Worm (Caenorhabditis elegans) whole organism, young adult: ENCODE data around the gene H40L08.3.

ENCODE experiments used
- B0336.3 ChIP-seq: fragments of 200-800 bp; sonication (Bioruptor generic); IDR thresholded peaks from 2 replicates; pipeline ENCODE4 v1.3.6; 2022; ENCODE audit warnings: missing genetic modification characterization, missing compliant biosample characterization
- C06A6.2 ChIP-seq: fragments of 200-800 bp; sonication (Bioruptor generic); conservative IDR thresholded peaks from 2 replicates; pipeline ENCODE4 v1.3.6; 2022; ENCODE audit warnings: missing genetic modification characterization, missing compliant biosample characterization
- C17E4.6 ChIP-seq: fragments of 200-800 bp; sonication (Bioruptor generic); IDR thresholded peaks from 2 replicates; pipeline ENCODE4 v1.3.6; 2022; ENCODE audit warnings: missing genetic modification reagents, missing genetic modification characterization, missing compliant biosample characterization
- ZK185.1 ChIP-seq: sonication (generic microtip); optimal IDR thresholded peaks from 2 replicates; lab custom pipeline; 2016; ENCODE audit warnings: mild to moderate bottlenecking, missing genetic modification characterization, missing compliant biosample characterization; ENCODE audit not compliant: poor library complexity, severe bottlenecking
- attf-5 ChIP-seq: fragments of 200-800 bp; sonication (Bioruptor generic); optimal IDR thresholded peaks from 2 replicates; lab custom pipeline; 2018; ENCODE audit warnings: mild to moderate bottlenecking, missing genetic modification characterization, missing compliant biosample characterization
- ceh-40 ChIP-seq: fragments of 200-800 bp; sonication (Bioruptor generic); IDR thresholded peaks from 2 replicates; pipeline ENCODE4 v1.3.6; 2022; ENCODE audit warnings: missing genetic modification characterization, missing compliant biosample characterization
- ekl-4 ChIP-seq: fragments of 200-800 bp; sonication (Bioruptor generic); IDR thresholded peaks from 2 replicates; pipeline ENCODE4 v1.3.6; 2022; ENCODE audit warnings: missing genetic modification reagents, missing genetic modification characterization, missing compliant biosample characterization
- lir-1 ChIP-seq: fragments of 200-800 bp; sonication (Bioruptor generic); conservative IDR thresholded peaks from 2 replicates; pipeline ENCODE4 v1.3.6; 2022; ENCODE audit warnings: missing genetic modification reagents, missing genetic modification characterization, missing compliant biosample characterization
- nhr-120 ChIP-seq: fragments of 200-800 bp; sonication (Bioruptor generic); IDR thresholded peaks from 2 replicates; pipeline ENCODE4 v1.3.6; 2022; ENCODE audit warnings: missing genetic modification characterization, missing compliant biosample characterization
- pha-4 ChIP-seq: fragments of 150-350 bp; sonication (generic microtip); optimal IDR thresholded peaks from 2 replicates; lab custom pipeline; 2014; ENCODE audit warnings: missing biosample characterization, missing genetic modification reagents, missing genetic modification characterization
- snpc-4 ChIP-seq, 5 experiments: fragments of 150-350 bp in 1 of 5; sonication (generic microtip) in 4 of 5; optimal IDR thresholded peaks; 2 replicates each; lab custom pipeline; 2014 to 2018; ENCODE audit warnings: missing genetic modification characterization in 5 of 5, missing biosample characterization in 3 of 5, antibody characterized with exemption in 2 of 5, mild to moderate bottlenecking in 2 of 5, missing compliant biosample characterization in 2 of 5, missing genotype in 2 of 5, moderate library complexity in 2 of 5, missing genetic modification reagents in 1 of 5
- somi-1 ChIP-seq: fragments of 200-800 bp; sonication (Bioruptor generic); optimal IDR thresholded peaks from 2 replicates; lab custom pipeline; 2018; ENCODE audit warnings: mild to moderate bottlenecking, missing genetic modification characterization, missing compliant biosample characterization

DNA sequence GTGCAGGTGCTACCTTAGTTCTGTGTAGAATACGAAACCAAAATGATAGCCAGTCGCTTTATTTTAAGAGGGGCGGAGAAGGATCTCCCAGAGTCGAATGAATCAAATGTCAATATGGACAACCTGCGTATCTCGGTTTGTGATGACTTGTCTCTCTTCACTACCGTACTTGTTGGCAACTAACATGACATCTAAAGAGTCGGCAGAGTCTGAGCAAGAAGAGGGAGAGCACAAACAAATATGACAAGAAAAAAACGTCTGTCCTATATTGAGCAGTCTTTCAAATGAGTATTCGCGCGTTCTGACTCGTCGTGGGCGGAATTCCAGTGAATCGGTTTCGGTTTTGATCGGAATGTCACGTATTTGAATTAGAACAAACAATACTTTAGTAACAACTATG, 19.1 kb upstream of the H40L08.3 start, which contains the start of gene F09B12.7:
- TF ChIP-seq ceh-40 (GFP tag; lab: Robert Waterston, UW) (no peak), C17E4.6 (GFP tag; lab: Robert Waterston, UW) (no peak), ZK185.1 (no peak), C06A6.2 (no peak), pha-4 (tag; lab: Kevin White, UChicago) (no peak), snpc-4 (GFP tag; optimal IDR thresholded peaks at IDR 0.05; lab: Kevin White, UChicago) (no peak), snpc-4 (tag; optimal IDR thresholded peaks at IDR 0.05; lab: Kevin White, UChicago) (no peak), nhr-120 (GFP tag; lab: Robert Waterston, UW) (no peak), B0336.3 (GFP tag; lab: Robert Waterston, UW) (no peak), lir-1 (GFP tag; lab: Robert Waterston, UW) (no peak), attf-5 (GFP tag; lab: Kevin White, UChicago) (no peak), somi-1 (GFP tag; lab: Kevin White, UChicago) (no peak), ekl-4 (GFP tag; lab: Robert Waterston, UW) (no peak)
